Fruit fly (Drosophila melanogaster) whole organism, adult: ENCODE measurements around the gene Atg8b.

ENCODE experiments used
- CG11617 ChIP-seq: fragments of 200-800 bp; sonication (Bioruptor generic); optimal IDR thresholded peaks from 2 replicates; lab custom pipeline; 2017; ENCODE audit warnings: mild to moderate bottlenecking, missing biosample characterization, missing genetic modification reagents, missing genetic modification characterization
- CG12768 ChIP-seq: fragments of 200-800 bp; sonication (Bioruptor generic); optimal IDR thresholded peaks from 2 replicates; lab custom pipeline; 2017; ENCODE audit warnings: missing biosample characterization, missing genetic modification characterization, mild to moderate bottlenecking, moderate library complexity, missing genetic modification reagents
- CG14711 ChIP-seq: fragments of 200-800 bp; sonication (Bioruptor generic); optimal IDR thresholded peaks from 2 replicates; lab custom pipeline; 2018; ENCODE audit warnings: missing biosample characterization, mild to moderate bottlenecking, missing genetic modification characterization, moderate library complexity
- CG1620 ChIP-seq: fragments of 200-800 bp; sonication (Bioruptor generic); optimal IDR thresholded peaks from 2 replicates; lab custom pipeline; 2016; ENCODE audit warnings: missing biosample characterization, missing genetic modification characterization
- CG33017 ChIP-seq: fragments of 200-800 bp; sonication (Bioruptor generic); optimal IDR thresholded peaks from 2 replicates; lab custom pipeline; 2018; ENCODE audit warnings: missing biosample characterization, mild to moderate bottlenecking, missing genetic modification characterization, moderate library complexity
- CG5204 ChIP-seq: fragments of 200-800 bp; sonication (Bioruptor generic); optimal IDR thresholded peaks from 2 replicates; lab custom pipeline; 2016; ENCODE audit warnings: missing biosample characterization, missing genetic modification characterization
- CG7045 ChIP-seq: fragments of 200-800 bp; sonication (Bioruptor generic); optimal IDR thresholded peaks from 2 replicates; lab custom pipeline; 2017; ENCODE audit warnings: missing biosample characterization, mild to moderate bottlenecking, missing genetic modification characterization
- CG7101 ChIP-seq: fragments of 200-800 bp; sonication (Bioruptor generic); optimal IDR thresholded peaks from 2 replicates; lab custom pipeline; 2018; ENCODE audit warnings: missing biosample characterization, mild to moderate bottlenecking, missing genetic modification characterization, moderate library complexity
- Clk ChIP-seq: fragments of 200-800 bp; sonication (Bioruptor generic); optimal IDR thresholded peaks from 2 replicates; lab custom pipeline; 2017; ENCODE audit warnings: missing biosample characterization, missing genetic modification characterization
- Crg-1 ChIP-seq: fragments of 200-800 bp; sonication (Bioruptor generic); optimal IDR thresholded peaks from 2 replicates; lab custom pipeline; 2016; ENCODE audit warnings: missing biosample characterization, missing genetic modification characterization
- cic ChIP-seq: fragments of 200-800 bp; sonication (Bioruptor generic); optimal IDR thresholded peaks from 2 replicates; lab custom pipeline; 2017; ENCODE audit warnings: missing biosample characterization, mild to moderate bottlenecking, missing genetic modification characterization, moderate library complexity
- pad ChIP-seq: fragments of 200-800 bp; sonication (Bioruptor generic); optimal IDR thresholded peaks from 3 replicates; lab custom pipeline; 2017; ENCODE audit warnings: missing biosample characterization, missing genetic modification characterization, mild to moderate bottlenecking, moderate library complexity, missing genetic modification reagents
- tj ChIP-seq: fragments of 200-800 bp; sonication (Bioruptor generic); optimal IDR thresholded peaks from 3 replicates; lab custom pipeline; 2017; ENCODE audit warnings: missing biosample characterization, mild to moderate bottlenecking, missing genetic modification characterization, moderate library complexity

DNA sequence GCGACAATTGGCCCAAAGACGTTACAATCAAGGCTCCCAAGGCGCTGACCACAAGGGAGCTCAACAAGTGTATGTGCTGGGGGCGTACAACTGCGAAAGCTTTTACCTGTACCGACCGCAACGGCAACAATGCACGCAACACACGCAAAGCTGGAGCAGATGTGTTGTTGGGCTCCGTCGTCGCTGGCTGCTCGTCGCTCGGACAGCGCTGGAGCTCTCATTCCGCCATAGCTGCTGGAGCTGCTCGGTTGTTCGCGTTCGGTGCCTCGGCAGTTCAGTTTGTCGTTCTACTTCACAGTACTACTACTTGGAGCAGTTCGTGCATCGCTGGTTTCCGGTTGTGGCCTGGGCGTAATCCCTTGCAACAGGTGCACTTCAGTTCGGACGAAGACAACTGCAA is 695 bp upstream of the Atg8b start, which contains the start of gene Lgr1:
- TF ChIP-seq CG5204 (GFP tag; lab: Kevin White, UChicago) (no peak), CG33017 (tag; lab: Kevin White, UChicago) (no peak), CG7045 (GFP tag; lab: Kevin White, UChicago) (no peak), CG7101 (tag; lab: Kevin White, UChicago) (no peak), Crg-1 (no peak), CG12768 (no peak), CG14711 (tag; lab: Kevin White, UChicago) (no peak), tj (GFP tag; lab: Kevin White, UChicago) (no peak), pad (no peak), CG1620 (GFP tag; lab: Kevin White, UChicago) (no peak), Clk (GFP tag; lab: Kevin White, UChicago) (no peak), CG11617 (GFP tag; lab: Kevin White, UChicago) (no peak), cic (GFP tag; lab: Kevin White, UChicago) (no peak)
